Worm (Caenorhabditis elegans) whole organism, L2 larva: ENCODE results near the gene T04B8.5.

Experiments
- C34F6.9 ChIP-seq: fragments of 150-350 bp; optimal IDR thresholded peaks from 2 replicates; lab custom pipeline; 2014; ENCODE audit warnings: missing biosample characterization, missing genetic modification characterization
- F13H6.1 ChIP-seq: sonication (generic microtip); optimal IDR thresholded peaks from 2 replicates; lab custom pipeline; 2016; ENCODE audit warnings: missing genetic modification characterization, missing compliant biosample characterization
- R02D3.7 ChIP-seq: fragments of 150-350 bp; optimal IDR thresholded peaks from 2 replicates; lab custom pipeline; 2014; ENCODE audit warnings: missing biosample characterization, missing genetic modification characterization
- Y55F3AM.14 ChIP-seq: fragments of 200-800 bp; sonication (Bioruptor generic); optimal IDR thresholded peaks from 2 replicates; lab custom pipeline; 2018; ENCODE audit warnings: mild to moderate bottlenecking, missing genetic modification characterization, missing compliant biosample characterization
- ZK546.5 ChIP-seq: sonication (generic microtip); optimal IDR thresholded peaks from 2 replicates; lab custom pipeline; 2017; ENCODE audit warnings: missing biosample characterization, missing genetic modification characterization
- alr-1 ChIP-seq: fragments of 150-350 bp; optimal IDR thresholded peaks from 2 replicates; lab custom pipeline; 2014; ENCODE audit warnings: missing biosample characterization, missing genetic modification characterization
- aly-2 ChIP-seq: fragments of 150-350 bp; optimal IDR thresholded peaks from 2 replicates; lab custom pipeline; 2014; ENCODE audit warnings: missing biosample characterization, missing genetic modification characterization
- ama-1 ChIP-seq: fragments of 150-350 bp; optimal IDR thresholded peaks from 2 replicates; lab custom pipeline; 2018; ENCODE audit warnings: inconsistent platforms
- blmp-1 ChIP-seq: sonication (generic microtip); optimal IDR thresholded peaks from 2 replicates; lab custom pipeline; 2017; ENCODE audit warnings: missing genetic modification characterization, mild to moderate bottlenecking, missing compliant biosample characterization, antibody characterized with exemption, moderate library complexity; ENCODE audit not compliant: insufficient read depth
- ceh-16 ChIP-seq: fragments of 150-350 bp; optimal IDR thresholded peaks from 2 replicates; lab custom pipeline; 2014; ENCODE audit warnings: missing biosample characterization, missing genetic modification characterization
- ceh-82 ChIP-seq: fragments of 150-350 bp; optimal IDR thresholded peaks from 2 replicates; lab custom pipeline; 2014; ENCODE audit warnings: missing biosample characterization, missing genetic modification characterization
- crh-2 ChIP-seq: sonication (generic microtip); optimal IDR thresholded peaks from 2 replicates; lab custom pipeline; 2017; ENCODE audit warnings: missing biosample characterization, missing genetic modification characterization
- dmd-4 ChIP-seq: sonication (generic microtip); optimal IDR thresholded peaks from 2 replicates; lab custom pipeline; 2017; ENCODE audit warnings: missing biosample characterization, missing genetic modification characterization
- egl-27 ChIP-seq: sonication (generic microtip); optimal IDR thresholded peaks from 3 replicates; lab custom pipeline; 2017; ENCODE audit warnings: missing biosample characterization, missing genetic modification reagents, missing genetic modification characterization
- elt-1 ChIP-seq: fragments of 150-350 bp; optimal IDR thresholded peaks from 2 replicates; lab custom pipeline; 2014; ENCODE audit warnings: missing biosample characterization, missing genetic modification characterization
- elt-3 ChIP-seq: sonication (generic microtip); optimal IDR thresholded peaks from 2 replicates; lab custom pipeline; 2017; ENCODE audit warnings: missing biosample characterization, missing genetic modification characterization
- fos-1 ChIP-seq: fragments of 150-350 bp; optimal IDR thresholded peaks from 2 replicates; lab custom pipeline; 2014; ENCODE audit warnings: missing biosample characterization, missing genetic modification characterization
- gmeb-1 ChIP-seq: fragments of 150-350 bp; optimal IDR thresholded peaks from 2 replicates; lab custom pipeline; 2014; ENCODE audit warnings: missing biosample characterization, missing genetic modification characterization
- lin-11 ChIP-seq: fragments of 150-350 bp; sonication (generic microtip); optimal IDR thresholded peaks from 2 replicates; lab custom pipeline; 2014; ENCODE audit warnings: missing biosample characterization, missing genetic modification characterization, inconsistent platforms, mixed read lengths
- lin-13 ChIP-seq: fragments of 150-350 bp; optimal IDR thresholded peaks from 2 replicates; lab custom pipeline; 2014; ENCODE audit warnings: missing biosample characterization, missing genetic modification reagents, missing genetic modification characterization
- lin-39 ChIP-seq: fragments of 150-350 bp; optimal IDR thresholded peaks from 2 replicates; lab custom pipeline; 2014; ENCODE audit warnings: missing biosample characterization, missing genetic modification reagents, missing genetic modification characterization
- lsy-2 ChIP-seq, 2 experiments: fragments of 150-350 bp in 1 of 2; sonication (generic microtip) in 1 of 2; optimal IDR thresholded peaks; 2 replicates each; lab custom pipeline; 2014 to 2017; ENCODE audit warnings: missing biosample characterization in 2 of 2, missing genetic modification characterization in 2 of 2
- mab-5 ChIP-seq: fragments of 150-350 bp; optimal IDR thresholded peaks from 2 replicates; lab custom pipeline; 2014; ENCODE audit warnings: missing biosample characterization, missing genetic modification characterization
- mbf-1 ChIP-seq: sonication (generic microtip); optimal IDR thresholded peaks from 2 replicates; lab custom pipeline; 2017; ENCODE audit warnings: missing biosample characterization, missing genetic modification characterization
- mdl-1 ChIP-seq, 2 experiments: fragments of 150-350 bp in 1 of 2; sonication (generic microtip) in 1 of 2; optimal IDR thresholded peaks; 2 replicates each; lab custom pipeline; 2017; ENCODE audit warnings: missing biosample characterization in 2 of 2, missing genetic modification characterization in 2 of 2
- nhr-10 ChIP-seq: sonication (generic microtip); optimal IDR thresholded peaks from 2 replicates; lab custom pipeline; 2017; ENCODE audit warnings: missing biosample characterization, missing genetic modification characterization
- nhr-11 ChIP-seq: fragments of 150-350 bp; optimal IDR thresholded peaks from 2 replicates; lab custom pipeline; 2014; ENCODE audit warnings: missing biosample characterization, missing genetic modification characterization
- nhr-12 ChIP-seq: fragments of 150-350 bp; optimal IDR thresholded peaks from 2 replicates; lab custom pipeline; 2014; ENCODE audit warnings: missing biosample characterization, missing genetic modification characterization
- nhr-129 ChIP-seq: fragments of 150-350 bp; optimal IDR thresholded peaks from 2 replicates; lab custom pipeline; 2014; ENCODE audit warnings: missing biosample characterization, missing genetic modification characterization
- nhr-21 ChIP-seq: fragments of 150-350 bp; optimal IDR thresholded peaks from 2 replicates; lab custom pipeline; 2014; ENCODE audit warnings: missing biosample characterization, missing genetic modification characterization
- nhr-23 ChIP-seq: fragments of 150-350 bp; optimal IDR thresholded peaks from 2 replicates; lab custom pipeline; 2014; ENCODE audit warnings: missing biosample characterization, missing genetic modification reagents, missing genetic modification characterization
- nhr-237 ChIP-seq: fragments of 150-350 bp; optimal IDR thresholded peaks from 2 replicates; lab custom pipeline; 2014; ENCODE audit warnings: missing biosample characterization, missing genetic modification characterization
- nhr-25 ChIP-seq: fragments of 150-350 bp; sonication (generic microtip); optimal IDR thresholded peaks from 3 replicates; lab custom pipeline; 2014; ENCODE audit warnings: missing biosample characterization, missing genetic modification characterization
- nhr-6 ChIP-seq: fragments of 150-350 bp; optimal IDR thresholded peaks from 2 replicates; lab custom pipeline; 2014; ENCODE audit warnings: missing biosample characterization, missing genetic modification characterization
- nhr-77 ChIP-seq: fragments of 150-350 bp; optimal IDR thresholded peaks from 2 replicates; lab custom pipeline; 2014; ENCODE audit warnings: missing biosample characterization, missing genetic modification characterization
- peb-1 ChIP-seq: fragments of 150-350 bp; optimal IDR thresholded peaks from 2 replicates; lab custom pipeline; 2014; ENCODE audit warnings: missing biosample characterization, missing genetic modification characterization
- sem-4 ChIP-seq: fragments of 150-350 bp; optimal IDR thresholded peaks from 2 replicates; lab custom pipeline; 2014; ENCODE audit warnings: missing biosample characterization, missing genetic modification reagents, missing genetic modification characterization
- skn-1 ChIP-seq: sonication (generic microtip); optimal IDR thresholded peaks from 2 replicates; lab custom pipeline; 2017; ENCODE audit warnings: missing biosample characterization, missing genetic modification characterization
- sma-3 ChIP-seq: sonication (generic microtip); optimal IDR thresholded peaks from 2 replicates; lab custom pipeline; 2016; ENCODE audit warnings: missing genetic modification reagents, missing genetic modification characterization, missing compliant biosample characterization
- sma-9 ChIP-seq, 2 experiments: fragments of 150-350 bp in 1 of 2; sonication (generic microtip) in 1 of 2; optimal IDR thresholded peaks; 2 replicates each; lab custom pipeline; 2014 to 2016; ENCODE audit warnings: missing genetic modification characterization in 2 of 2, mild to moderate bottlenecking in 1 of 2, missing biosample characterization in 1 of 2, missing compliant biosample characterization in 1 of 2, missing genetic modification reagents in 1 of 2, moderate library complexity in 1 of 2
- snpc-4 ChIP-seq: fragments of 150-350 bp; optimal IDR thresholded peaks from 2 replicates; lab custom pipeline; 2014; ENCODE audit warnings: missing biosample characterization, missing genetic modification characterization
- unc-39 ChIP-seq: fragments of 150-350 bp; optimal IDR thresholded peaks from 2 replicates; lab custom pipeline; 2014; ENCODE audit warnings: missing biosample characterization, missing genetic modification characterization
- unc-55 ChIP-seq: fragments of 150-350 bp; sonication (generic microtip); optimal IDR thresholded peaks from 3 replicates; lab custom pipeline; 2014; ENCODE audit warnings: missing biosample characterization, missing genetic modification reagents, missing genetic modification characterization
- unc-62 ChIP-seq: fragments of 150-350 bp; optimal IDR thresholded peaks from 2 replicates; lab custom pipeline; 2014; ENCODE audit warnings: missing biosample characterization, missing genetic modification reagents, missing genetic modification characterization
- zag-1 ChIP-seq: fragments of 150-350 bp; optimal IDR thresholded peaks from 2 replicates; lab custom pipeline; 2014; ENCODE audit warnings: missing biosample characterization, missing genetic modification characterization
- ztf-1 ChIP-seq: fragments of 200-800 bp; sonication (Bioruptor generic); conservative IDR thresholded peaks from 2 replicates; pipeline ENCODE4 v1.3.6; 2022; ENCODE audit warnings: missing genetic modification characterization, missing compliant biosample characterization
- ztf-11 ChIP-seq: sonication (generic microtip); optimal IDR thresholded peaks from 2 replicates; lab custom pipeline; 2017; ENCODE audit warnings: missing biosample characterization, missing genetic modification characterization
- ztf-4 ChIP-seq: fragments of 150-350 bp; optimal IDR thresholded peaks from 2 replicates; lab custom pipeline; 2014; ENCODE audit warnings: missing biosample characterization, missing genetic modification characterization

The T04B8.5 gene

ce11 chrII:602969-603368, 21.4 kb downstream of the T04B8.5 start (continued):
- TF ChIP-seq ztf-4 (tag; lab: Kevin White, UChicago) (no peak), nhr-6 (no peak), nhr-129 (tag; lab: Kevin White, UChicago) (peak; percentile 84), ZK546.5 (no peak), sma-3 (no peak), unc-55 (peak; percentile 84), elt-3 (no peak)

DNA sequence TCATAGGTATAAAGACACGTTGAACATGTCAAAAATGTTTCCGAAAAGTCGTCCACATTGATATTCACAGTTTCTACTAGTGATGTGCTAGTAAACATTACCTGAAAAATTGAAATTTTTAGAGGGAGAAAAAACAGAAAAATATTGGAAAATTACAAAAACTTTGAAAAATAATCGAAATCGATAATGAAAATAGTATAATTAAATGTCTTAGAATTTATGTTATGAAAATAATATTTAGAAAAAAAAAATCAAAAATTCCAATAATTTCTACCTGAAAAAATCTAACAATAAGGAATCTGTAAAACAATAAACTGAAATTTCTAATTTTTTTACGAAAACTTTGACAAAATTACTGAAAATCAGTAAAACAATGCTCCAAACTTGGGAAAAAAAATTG, 22.3 kb downstream of the T04B8.5 start, which contains the start of gene nhl-3:
Gene nhl-3 (minus strand): TSS at position 101 of the 400 bp plus-strand sequence.
- no peak for TF ChIP-seq nhr-77
- no peak for TF ChIP-seq unc-62 (GFP tag; lab: Kevin White, UChicago)

ce11 chrII:601305-601704, 23.0 kb downstream of the T04B8.5 start:
- no peak for TF ChIP-seq snpc-4 (tag; lab: Kevin White, UChicago)
- no peak for TF ChIP-seq ceh-82 (tag; lab: Kevin White, UChicago)
- TF ChIP-seq alr-1 = no peak
- no peak for TF ChIP-seq nhr-25 (tag; lab: Kevin White, UChicago)
- TF ChIP-seq elt-3 = no peak
- TF ChIP-seq sma-9 (GFP tag; optimal IDR thresholded peaks at IDR 0.05; lab: Kevin White, UChicago) = peak; percentile 78
- TF ChIP-seq sma-9 (tag; optimal IDR thresholded peaks at IDR 0.05; lab: Kevin White, UChicago) = no peak
- no peak for TF ChIP-seq elt-1
- no peak for TF ChIP-seq nhr-6
- TF ChIP-seq mdl-1 (tag; optimal IDR thresholded peaks at IDR 0.05; lab: Kevin White, UChicago) = peak; percentile 10 to 67
- TF ChIP-seq crh-2 (tag; lab: Kevin White, UChicago) = peak; percentile 58
- no peak for TF ChIP-seq skn-1 (tag; lab: Kevin White, UChicago)
- TF ChIP-seq nhr-21 (tag; lab: Kevin White, UChicago) = no peak
- no peak for TF ChIP-seq ceh-16
- no peak for TF ChIP-seq nhr-77
- TF ChIP-seq mbf-1 (tag; lab: Kevin White, UChicago) = no peak
- no peak for TF ChIP-seq ama-1 (lab: Kevin White, UChicago)
- no peak for TF ChIP-seq blmp-1
- TF ChIP-seq sma-3 = no peak
- no peak for TF ChIP-seq ZK546.5
- TF ChIP-seq mab-5 = peak; percentile 21
- no peak for TF ChIP-seq R02D3.7 (tag; lab: Kevin White, UChicago)
- no peak for TF ChIP-seq aly-2 (tag; lab: Kevin White, UChicago)
- no peak for TF ChIP-seq peb-1
- TF ChIP-seq sem-4 (tag; lab: Kevin White, UChicago) = no peak
- peak; percentile 79 for TF ChIP-seq unc-55
- TF ChIP-seq lin-11 (tag; lab: Kevin White, UChicago) = no peak
- TF ChIP-seq ztf-11 (tag; lab: Kevin White, UChicago) = no peak
- no peak for TF ChIP-seq fos-1
- no peak for TF ChIP-seq unc-62 (GFP tag; lab: Kevin White, UChicago)
- TF ChIP-seq lsy-2 (tag; optimal IDR thresholded peaks at IDR 0.05; lab: Kevin White, UChicago) = peak in 1 of 2 experiments; percentile 65
- TF ChIP-seq egl-27 (tag; lab: Kevin White, UChicago) = peak; percentile 49
- TF ChIP-seq nhr-10 (tag; lab: Kevin White, UChicago) = no peak
- no peak for TF ChIP-seq nhr-23 (tag; lab: Kevin White, UChicago)
- no peak for TF ChIP-seq F13H6.1 (tag; lab: Kevin White, UChicago)
- no peak for TF ChIP-seq dmd-4 (tag; lab: Kevin White, UChicago)
- TF ChIP-seq unc-39 = no peak
- peak; percentile 74 for TF ChIP-seq nhr-129 (tag; lab: Kevin White, UChicago)
- no peak for TF ChIP-seq zag-1 (tag; lab: Kevin White, UChicago)
- no peak for TF ChIP-seq nhr-11 (tag; lab: Kevin White, UChicago)
- no peak for TF ChIP-seq ztf-4 (tag; lab: Kevin White, UChicago)
- no peak for TF ChIP-seq lin-39 (tag; lab: Kevin White, UChicago)
- no peak for TF ChIP-seq nhr-237 (tag; lab: Kevin White, UChicago)
- TF ChIP-seq ztf-1 (GFP tag; lab: Robert Waterston, UW) = no peak
- TF ChIP-seq nhr-12 (tag; lab: Kevin White, UChicago) = no peak
- peak; percentile 32 for TF ChIP-seq gmeb-1
- TF ChIP-seq C34F6.9 (tag; lab: Kevin White, UChicago) = peak; percentile 70
- TF ChIP-seq Y55F3AM.14 (GFP tag; lab: Kevin White, UChicago) = no peak
- TF ChIP-seq lin-13 (GFP tag; lab: Kevin White, UChicago) = no peak
